Worm (Caenorhabditis elegans) whole organism, midembryonic: ENCODE measurements around the gene F35A5.2.

Source experiments
- cog-1 ChIP-seq: sonication (generic microtip); optimal IDR thresholded peaks from 2 replicates; lab custom pipeline; 2016; ENCODE audit warnings: missing genetic modification characterization, missing compliant biosample characterization
- flt-1 ChIP-seq: fragments of 200-800 bp; sonication (Bioruptor generic); IDR thresholded peaks from 2 replicates; pipeline ENCODE4 v1.3.6; 2022; ENCODE audit warnings: missing genetic modification characterization, missing compliant biosample characterization
- med-1 ChIP-seq: sonication (generic microtip); optimal IDR thresholded peaks from 2 replicates; lab custom pipeline; 2017; ENCODE audit warnings: missing genetic modification characterization, mild to moderate bottlenecking, missing compliant biosample characterization, antibody characterized with exemption, missing genetic modification reagents; ENCODE audit not compliant: insufficient read depth
- ref-1 ChIP-seq: fragments of 200-800 bp; sonication (Bioruptor generic); conservative IDR thresholded peaks from 2 replicates; pipeline ENCODE4 v1.3.6; 2022; ENCODE audit warnings: missing genetic modification reagents, missing genetic modification characterization, missing compliant biosample characterization
- tab-1 ChIP-seq: fragments of 200-800 bp; sonication (Bioruptor generic); IDR thresholded peaks from 2 replicates; pipeline ENCODE4 v1.3.6; 2022; ENCODE audit warnings: missing genetic modification characterization, missing compliant biosample characterization
- ztf-23 ChIP-seq: fragments of 200-800 bp; sonication (Bioruptor generic); IDR thresholded peaks from 2 replicates; pipeline ENCODE4 v1.3.6; 2022; ENCODE audit warnings: missing genetic modification reagents, missing genetic modification characterization, missing compliant biosample characterization
- ztf-29 ChIP-seq: fragments of 200-800 bp; sonication (Bioruptor generic); IDR thresholded peaks from 2 replicates; pipeline ENCODE4 v1.3.6; 2022; ENCODE audit warnings: missing genetic modification reagents, missing genetic modification characterization, missing compliant biosample characterization

DNA sequence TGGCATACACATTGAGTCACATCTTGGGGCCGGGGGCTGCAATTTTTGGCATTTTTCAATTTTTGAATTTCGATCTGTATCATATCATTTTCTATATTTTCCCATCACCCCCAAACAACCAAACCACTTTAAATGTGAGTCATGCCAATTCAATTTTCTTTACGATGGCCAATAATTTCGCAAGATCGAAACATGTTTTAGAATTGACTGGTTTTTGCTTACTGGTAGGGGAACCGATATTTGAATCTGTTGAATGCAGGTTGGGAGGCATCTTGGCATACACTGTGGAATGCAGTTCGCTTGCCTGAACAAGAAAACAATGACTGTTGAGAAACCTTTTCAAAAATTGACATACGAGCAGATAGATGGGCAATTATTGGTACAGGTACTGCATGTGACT lies 13.8 kb upstream of the F35A5.2 start:
- TF ChIP-seq ztf-29 (GFP tag; lab: Robert Waterston, UW) (no peak), ref-1 (GFP tag; lab: Robert Waterston, UW) (no peak), flt-1 (GFP tag; lab: Robert Waterston, UW) (no peak), tab-1 (GFP tag; lab: Robert Waterston, UW) (no peak), ztf-23 (GFP tag; lab: Robert Waterston, UW) (no peak), cog-1 (tag; lab: Kevin White, UChicago) (no peak), med-1 (GFP tag; lab: Kevin White, UChicago) (no peak)
